Worm (Caenorhabditis elegans) whole organism, L4 larva: Measurements from ENCODE around the gene ceh-18.

Source experiments
- D1046.2 ChIP-seq: fragments of 200-800 bp; sonication (Bioruptor generic); IDR thresholded peaks from 2 replicates; pipeline ENCODE4 v1.3.6; 2022; ENCODE audit warnings: missing genetic modification characterization, missing compliant biosample characterization
- R02D3.7 ChIP-seq: fragments of 150-350 bp; sonication (generic microtip); optimal IDR thresholded peaks from 3 replicates; lab custom pipeline; 2014; ENCODE audit warnings: missing biosample characterization, missing genetic modification characterization
- T20F7.1 ChIP-seq: fragments of 200-800 bp; sonication (Bioruptor generic); optimal IDR thresholded peaks from 2 replicates; lab custom pipeline; 2018; ENCODE audit warnings: mild to moderate bottlenecking, missing genetic modification characterization, missing compliant biosample characterization
- T26A8.4 ChIP-seq: fragments of 200-800 bp; sonication (Bioruptor generic); IDR thresholded peaks from 2 replicates; pipeline ENCODE4 v1.3.6; 2022; ENCODE audit warnings: missing genetic modification characterization, missing compliant biosample characterization
- ZK337.2 ChIP-seq: fragments of 200-800 bp; sonication (Bioruptor generic); IDR thresholded peaks from 2 replicates; pipeline ENCODE4 v1.3.6; 2022; ENCODE audit warnings: missing genetic modification reagents, missing genetic modification characterization, missing compliant biosample characterization
- aha-1 ChIP-seq: fragments of 150-350 bp; peaks from one replicate; lab custom pipeline; 2014; ENCODE audit warnings: missing biosample characterization, missing genetic modification characterization
- arid-1 ChIP-seq: fragments of 200-800 bp; sonication (Bioruptor generic); conservative IDR thresholded peaks from 2 replicates; pipeline ENCODE4 v1.3.6; 2022; ENCODE audit warnings: missing genetic modification reagents, missing genetic modification characterization, missing compliant biosample characterization
- ceh-28 ChIP-seq: fragments of 150-350 bp; optimal IDR thresholded peaks from 2 replicates; lab custom pipeline; 2014; ENCODE audit warnings: missing biosample characterization, missing genetic modification reagents, missing genetic modification characterization
- daf-12 ChIP-seq: fragments of 150-350 bp; optimal IDR thresholded peaks from 2 replicates; lab custom pipeline; 2014; ENCODE audit warnings: missing biosample characterization, missing genetic modification reagents, missing genetic modification characterization
- daf-16 ChIP-seq, 3 experiments: sonication (generic microtip); optimal IDR thresholded peaks; 2 replicates each; lab custom pipeline; 2016 to 2017; ENCODE audit warnings: missing genetic modification characterization in 3 of 3, missing genetic modification reagents in 3 of 3, mild to moderate bottlenecking in 2 of 3, missing compliant biosample characterization in 2 of 3, missing biosample characterization in 1 of 3, moderate library complexity in 1 of 3
- dmd-6 ChIP-seq: fragments of 200-800 bp; sonication (Bioruptor generic); IDR thresholded peaks from 2 replicates; pipeline ENCODE4 v1.3.6; 2022; ENCODE audit warnings: missing genetic modification reagents, missing genetic modification characterization, missing compliant biosample characterization
- dpl-1 ChIP-seq: fragments of 150-350 bp; optimal IDR thresholded peaks from 2 replicates; lab custom pipeline; 2014; ENCODE audit warnings: missing biosample characterization, missing genetic modification reagents, missing genetic modification characterization
- dve-1 ChIP-seq: sonication (generic microtip); optimal IDR thresholded peaks from 2 replicates; lab custom pipeline; 2017; ENCODE audit warnings: antibody characterized with exemption, mild to moderate bottlenecking, missing genetic modification characterization, missing compliant biosample characterization; ENCODE audit not compliant: insufficient read depth
- egl-27 ChIP-seq: sonication (generic microtip); optimal IDR thresholded peaks from 3 replicates; lab custom pipeline; 2017; ENCODE audit warnings: missing biosample characterization, missing genetic modification reagents, missing genetic modification characterization
- fkh-10 ChIP-seq: fragments of 150-350 bp; optimal IDR thresholded peaks from 2 replicates; lab custom pipeline; 2014; ENCODE audit warnings: missing biosample characterization, missing genetic modification reagents, missing genetic modification characterization
- hif-1 ChIP-seq, 2 experiments: sonication (generic microtip); optimal IDR thresholded peaks; 2 replicates each; lab custom pipeline; 2016 to 2017; ENCODE audit warnings: missing compliant biosample characterization in 2 of 2, missing genetic modification characterization in 2 of 2, missing genetic modification reagents in 2 of 2, missing genotype in 2 of 2, mild to moderate bottlenecking in 1 of 2
- hlh-11 ChIP-seq: fragments of 200-800 bp; sonication (Bioruptor generic); optimal IDR thresholded peaks from 2 replicates; lab custom pipeline; 2018; ENCODE audit warnings: mild to moderate bottlenecking, missing genetic modification characterization, missing compliant biosample characterization
- hlh-30 ChIP-seq: sonication (generic microtip); optimal IDR thresholded peaks from 2 replicates; lab custom pipeline; 2017; ENCODE audit warnings: antibody characterized with exemption, mild to moderate bottlenecking, missing genetic modification characterization, missing compliant biosample characterization; ENCODE audit not compliant: insufficient read depth
- hmg-1.1 ChIP-seq: fragments of 200-800 bp; sonication (Bioruptor generic); IDR thresholded peaks from 2 replicates; pipeline ENCODE4 v1.3.6; 2022; ENCODE audit warnings: missing genetic modification reagents, missing genetic modification characterization, missing compliant biosample characterization
- lir-3 ChIP-seq: sonication (generic microtip); optimal IDR thresholded peaks from 2 replicates; lab custom pipeline; 2016; ENCODE audit warnings: mild to moderate bottlenecking, missing genetic modification characterization, missing compliant biosample characterization
- lsy-2 ChIP-seq, 2 experiments: fragments of 150-350 bp in 1 of 2; sonication (generic microtip) in 1 of 2; optimal IDR thresholded peaks; 2 replicates each; lab custom pipeline; 2014 to 2017; ENCODE audit warnings: missing biosample characterization in 2 of 2, missing genetic modification characterization in 2 of 2
- madf-5 ChIP-seq, 2 experiments: fragments of 200-800 bp; sonication (Bioruptor generic); IDR thresholded peaks; 2 replicates each; pipeline ENCODE4 v1.3.6; 2022; ENCODE audit warnings: missing compliant biosample characterization in 2 of 2, missing genetic modification characterization in 2 of 2
- madf-9 ChIP-seq: fragments of 200-800 bp; sonication (Bioruptor generic); conservative IDR thresholded peaks from 2 replicates; pipeline ENCODE4 v1.3.6; 2022; ENCODE audit warnings: missing genetic modification reagents, missing genetic modification characterization, missing compliant biosample characterization
- mdl-1 ChIP-seq, 2 experiments: fragments of 150-350 bp in 1 of 2; sonication (generic microtip) in 1 of 2; optimal IDR thresholded peaks; 2 replicates each; lab custom pipeline; 2014 to 2017; ENCODE audit warnings: missing biosample characterization in 2 of 2, missing genetic modification characterization in 2 of 2
- mep-1 ChIP-seq: fragments of 150-350 bp; sonication (generic microtip); optimal IDR thresholded peaks from 3 replicates; lab custom pipeline; 2014; ENCODE audit warnings: missing biosample characterization, missing genetic modification characterization
- mes-2 ChIP-seq: sonication (generic microtip); optimal IDR thresholded peaks from 2 replicates; lab custom pipeline; 2016; ENCODE audit warnings: missing genotype, mild to moderate bottlenecking, missing genetic modification characterization, missing compliant biosample characterization; ENCODE audit not compliant: poor library complexity, severe bottlenecking
- mxl-2 ChIP-seq: fragments of 200-800 bp; sonication (Bioruptor generic); conservative IDR thresholded peaks from 2 replicates; pipeline ENCODE4 v1.3.6; 2022; ENCODE audit warnings: missing genetic modification reagents, missing genetic modification characterization, missing compliant biosample characterization
- mxl-3 ChIP-seq: fragments of 200-800 bp; sonication (Bioruptor generic); optimal IDR thresholded peaks from 2 replicates; lab custom pipeline; 2018; ENCODE audit warnings: mild to moderate bottlenecking, missing genetic modification characterization, missing compliant biosample characterization
- nhr-102 ChIP-seq: sonication (generic microtip); optimal IDR thresholded peaks from 2 replicates; lab custom pipeline; 2016; ENCODE audit warnings: mild to moderate bottlenecking, missing genetic modification characterization, moderate library complexity, missing compliant biosample characterization
- nhr-11 ChIP-seq: fragments of 150-350 bp; optimal IDR thresholded peaks from 2 replicates; lab custom pipeline; 2014; ENCODE audit warnings: missing biosample characterization, missing genetic modification characterization
- nhr-28 ChIP-seq: fragments of 150-350 bp; optimal IDR thresholded peaks from 2 replicates; lab custom pipeline; 2014; ENCODE audit warnings: missing biosample characterization, missing genetic modification characterization
- nhr-41 ChIP-seq: fragments of 200-800 bp; sonication (Bioruptor generic); IDR thresholded peaks from 2 replicates; pipeline ENCODE4 v1.3.6; 2022; ENCODE audit warnings: missing genetic modification reagents, missing genetic modification characterization, missing compliant biosample characterization
- nhr-48 ChIP-seq: sonication (generic microtip); optimal IDR thresholded peaks from 2 replicates; lab custom pipeline; 2016; ENCODE audit warnings: mild to moderate bottlenecking, missing genetic modification characterization, missing compliant biosample characterization
- nhr-6 ChIP-seq: fragments of 150-350 bp; optimal IDR thresholded peaks from 2 replicates; lab custom pipeline; 2014; ENCODE audit warnings: missing biosample characterization, missing genetic modification characterization
- nhr-77 ChIP-seq: fragments of 150-350 bp; optimal IDR thresholded peaks from 2 replicates; lab custom pipeline; 2014; ENCODE audit warnings: missing biosample characterization, missing genetic modification characterization
- pha-4 ChIP-seq, 2 experiments: fragments of 150-350 bp in 1 of 2; fragments of 200-800 bp in 1 of 2; sonication (Bioruptor generic) in 1 of 2; IDR thresholded peaks in 1 of 2; optimal IDR thresholded peaks in 1 of 2; 2 replicates each; pipeline versions ENCODE4 v1.3.6 to Lab custom; 2014 to 2022; ENCODE audit warnings: missing genetic modification characterization in 2 of 2, missing genetic modification reagents in 2 of 2, missing biosample characterization in 1 of 2, missing compliant biosample characterization in 1 of 2
- php-3 ChIP-seq: fragments of 200-800 bp; sonication (Bioruptor generic); IDR thresholded peaks from 2 replicates; pipeline ENCODE4 v1.3.6; 2022; ENCODE audit warnings: missing genetic modification reagents, missing genetic modification characterization, missing compliant biosample characterization
- pqm-1 ChIP-seq: sonication (generic microtip); optimal IDR thresholded peaks from 2 replicates; lab custom pipeline; 2017; ENCODE audit warnings: missing biosample characterization, missing genetic modification characterization
- rbr-2 ChIP-seq: sonication (generic microtip); optimal IDR thresholded peaks from 2 replicates; lab custom pipeline; 2016; ENCODE audit warnings: missing genotype, missing genetic modification characterization, missing compliant biosample characterization
- saeg-2 ChIP-seq: fragments of 200-800 bp; sonication (Bioruptor generic); IDR thresholded peaks from 2 replicates; pipeline ENCODE4 v1.3.6; 2022; ENCODE audit warnings: missing genetic modification reagents, missing genetic modification characterization, missing compliant biosample characterization
- snpc-4 ChIP-seq: fragments of 150-350 bp; optimal IDR thresholded peaks from 2 replicates; lab custom pipeline; 2014; ENCODE audit warnings: missing biosample characterization, missing genetic modification characterization
- spr-3 ChIP-seq: fragments of 200-800 bp; sonication (Bioruptor generic); optimal IDR thresholded peaks from 2 replicates; lab custom pipeline; 2018; ENCODE audit warnings: mild to moderate bottlenecking, missing genetic modification characterization, missing compliant biosample characterization
- tra-1 ChIP-seq: fragments of 200-800 bp; sonication (Bioruptor generic); IDR thresholded peaks from 2 replicates; pipeline ENCODE4 v1.3.6; 2022; ENCODE audit warnings: missing genetic modification reagents, missing genetic modification characterization, missing compliant biosample characterization
- unc-62 ChIP-seq, 3 experiments: fragments of 150-350 bp in 1 of 3; sonication (generic microtip); optimal IDR thresholded peaks in 2 of 3; peaks in 1 of 3; 1 replicate in 1 of 3; 2 replicates in 2 of 3; lab custom pipeline; 2014 to 2017; ENCODE audit warnings: missing biosample characterization in 3 of 3, missing genetic modification characterization in 3 of 3, missing genetic modification reagents in 3 of 3, missing genotype in 1 of 3
- zag-1 ChIP-seq: fragments of 150-350 bp; optimal IDR thresholded peaks from 2 replicates; lab custom pipeline; 2014; ENCODE audit warnings: missing biosample characterization, missing genetic modification characterization
- ztf-7 ChIP-seq: fragments of 150-350 bp; optimal IDR thresholded peaks from 2 replicates; lab custom pipeline; 2014; ENCODE audit warnings: missing biosample characterization, missing genetic modification characterization

Gene ceh-18

DNA sequence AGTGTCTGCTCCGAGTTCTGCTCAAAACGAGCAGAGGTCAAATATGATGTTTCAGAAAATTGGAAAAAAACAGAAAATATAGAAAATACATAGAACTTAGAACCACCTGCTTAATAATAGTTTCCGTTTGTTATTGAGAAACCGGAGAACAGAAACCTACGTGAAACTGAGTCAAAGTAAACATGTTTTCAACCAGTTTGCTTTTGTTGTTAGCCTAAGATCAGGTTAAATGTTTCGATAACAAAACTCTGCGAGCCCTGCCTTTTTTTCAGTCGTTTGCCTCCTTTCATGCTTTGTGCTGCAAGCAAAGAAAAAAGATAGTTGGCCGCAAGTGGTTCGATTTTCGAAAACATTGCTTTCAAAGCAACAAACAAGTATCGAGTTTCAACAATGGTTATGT, 26.7 kb downstream of the ceh-18 start:
- no peak for TF ChIP-seq hmg-1.1
- peak; percentile 25 for TF ChIP-seq dve-1 (tag; lab: Kevin White, UChicago)
- peak in 1 of 2 experiments; percentile 10 for TF ChIP-seq unc-62 (GFP tag; optimal IDR thresholded peaks at IDR 0.05 in 1 of 2; lab: Kevin White, UChicago)
- no peak for TF ChIP-seq unc-62 (tag; optimal IDR thresholded peaks at IDR 0.05; lab: Kevin White, UChicago)
- TF ChIP-seq nhr-48 (tag; lab: Kevin White, UChicago) = no peak
- peak in 1 of 2 experiments; percentile 51 for TF ChIP-seq daf-16 (GFP tag; optimal IDR thresholded peaks at IDR 0.05; lab: Kevin White, UChicago)
- peak; percentile 98 for TF ChIP-seq daf-16 (tag; optimal IDR thresholded peaks at IDR 0.05; lab: Kevin White, UChicago)

DNA sequence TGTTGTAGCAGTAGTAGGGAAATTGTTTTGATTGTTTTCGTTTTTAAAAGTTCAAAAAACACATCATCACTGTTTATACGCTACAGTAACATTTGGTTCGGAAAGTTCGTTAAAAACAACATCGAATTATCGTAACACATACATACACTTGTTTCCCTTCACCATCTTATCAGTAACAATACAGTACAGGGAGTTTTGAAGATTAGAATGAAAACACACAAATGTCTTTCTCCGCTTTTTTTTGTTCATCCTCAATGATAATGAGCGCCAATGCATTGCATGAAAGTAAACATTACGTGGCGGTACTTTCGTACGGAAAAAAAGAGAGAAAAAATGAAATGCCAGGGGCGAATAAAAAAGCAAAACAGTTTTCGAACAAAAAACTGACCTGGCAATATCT, 28.0 kb downstream of the ceh-18 start:
- TF ChIP-seq unc-62 (GFP tag; optimal IDR thresholded peaks at IDR 0.05 in 1 of 2; lab: Kevin White, UChicago) = peak in 1 of 2 experiments; percentile 23
- TF ChIP-seq unc-62 (tag; optimal IDR thresholded peaks at IDR 0.05; lab: Kevin White, UChicago) = no peak
- no peak for TF ChIP-seq daf-12 (tag; lab: Kevin White, UChicago)
- TF ChIP-seq lsy-2 (tag; optimal IDR thresholded peaks at IDR 0.05; lab: Kevin White, UChicago) = peak in 1 of 2 experiments; percentile 37
- TF ChIP-seq daf-16 (GFP tag; optimal IDR thresholded peaks at IDR 0.05; lab: Kevin White, UChicago) = peak in 1 of 2 experiments; percentile 18
- TF ChIP-seq daf-16 (tag; optimal IDR thresholded peaks at IDR 0.05; lab: Kevin White, UChicago) = peak; percentile 100
- no peak for TF ChIP-seq lir-3 (tag; lab: Kevin White, UChicago)
- TF ChIP-seq mes-2 (tag; lab: Kevin White, UChicago) = peak; percentile 25
- TF ChIP-seq pqm-1 (tag; lab: Kevin White, UChicago) = peak; percentile 98
- peak; percentile 47 for TF ChIP-seq T20F7.1 (GFP tag; lab: Kevin White, UChicago)
- TF ChIP-seq snpc-4 = no peak
- TF ChIP-seq hlh-11 (tag; lab: Kevin White, UChicago) = peak; percentile 86
- peak; percentile 96 for TF ChIP-seq nhr-28
- peak in 1 of 2 experiments; percentile 19 for TF ChIP-seq mdl-1 (tag; optimal IDR thresholded peaks at IDR 0.05; lab: Kevin White, UChicago)
- TF ChIP-seq pha-4 (GFP tag; IDR thresholded peaks at IDR 0.05; lab: Robert Waterston, UW) = no peak
- peak; percentile 29 for TF ChIP-seq pha-4 (tag; optimal IDR thresholded peaks at IDR 0.05; lab: Kevin White, UChicago)
- peak; percentile 63; the same call in 1 of the 2 replicates for TF ChIP-seq php-3 (GFP tag; lab: Robert Waterston, UW)
- TF ChIP-seq dpl-1 (GFP tag; lab: Kevin White, UChicago) = no peak
- peak; percentile 93 for TF ChIP-seq nhr-77 (tag; lab: Kevin White, UChicago)
- no peak for TF ChIP-seq egl-27 (tag; lab: Kevin White, UChicago)
- peak; percentile 52 for TF ChIP-seq nhr-102 (tag; lab: Kevin White, UChicago)
- TF ChIP-seq madf-9 (GFP tag; lab: Robert Waterston, UW) = no peak
- TF ChIP-seq nhr-48 (tag; lab: Kevin White, UChicago) = peak; percentile 68
- no peak for TF ChIP-seq saeg-2 (GFP tag; lab: Robert Waterston, UW)
- TF ChIP-seq nhr-11 (tag; lab: Kevin White, UChicago) = no peak
- peak; percentile 96 for TF ChIP-seq dve-1 (tag; lab: Kevin White, UChicago)
- no peak for TF ChIP-seq hlh-30 (tag; lab: Kevin White, UChicago)
- no peak for TF ChIP-seq fkh-10
- TF ChIP-seq hif-1 (tag; optimal IDR thresholded peaks at IDR 0.05; lab: Kevin White, UChicago) = no peak
- no peak for TF ChIP-seq madf-5 (GFP tag; IDR thresholded peaks at IDR 0.05; lab: Robert Waterston, UW)
- peak; percentile 50; the same call in 1 of the 2 replicates for TF ChIP-seq tra-1 (GFP tag; lab: Robert Waterston, UW)
- TF ChIP-seq R02D3.7 (tag; lab: Kevin White, UChicago) = no peak
- TF ChIP-seq aha-1 = peak; percentile 83
- no peak for TF ChIP-seq spr-3 (GFP tag; lab: Kevin White, UChicago)
- TF ChIP-seq nhr-6 (tag; lab: Kevin White, UChicago) = no peak
- TF ChIP-seq zag-1 = no peak
- no peak for TF ChIP-seq mxl-3
- TF ChIP-seq ztf-7 (tag; lab: Kevin White, UChicago) = no peak
- TF ChIP-seq T26A8.4 (GFP tag; lab: Robert Waterston, UW) = no peak
- TF ChIP-seq nhr-41 (GFP tag; lab: Robert Waterston, UW) = no peak
- no peak for TF ChIP-seq rbr-2 (tag; lab: Kevin White, UChicago)
- TF ChIP-seq D1046.2 (GFP tag; lab: Robert Waterston, UW) = no peak
- TF ChIP-seq ZK337.2 (GFP tag; lab: Robert Waterston, UW) = no peak
- TF ChIP-seq dmd-6 = peak; percentile 77
- TF ChIP-seq mxl-2 (GFP tag; lab: Robert Waterston, UW) = no peak
- peak; percentile 55 for TF ChIP-seq mep-1 (tag; lab: Kevin White, UChicago)
- no peak for TF ChIP-seq arid-1 (GFP tag; lab: Robert Waterston, UW)
- no peak for TF ChIP-seq ceh-28 (tag; lab: Kevin White, UChicago)
